Fruit fly (Drosophila melanogaster): ENCODE measurements around the gene Inx7.

The Inx7 gene

DNA sequence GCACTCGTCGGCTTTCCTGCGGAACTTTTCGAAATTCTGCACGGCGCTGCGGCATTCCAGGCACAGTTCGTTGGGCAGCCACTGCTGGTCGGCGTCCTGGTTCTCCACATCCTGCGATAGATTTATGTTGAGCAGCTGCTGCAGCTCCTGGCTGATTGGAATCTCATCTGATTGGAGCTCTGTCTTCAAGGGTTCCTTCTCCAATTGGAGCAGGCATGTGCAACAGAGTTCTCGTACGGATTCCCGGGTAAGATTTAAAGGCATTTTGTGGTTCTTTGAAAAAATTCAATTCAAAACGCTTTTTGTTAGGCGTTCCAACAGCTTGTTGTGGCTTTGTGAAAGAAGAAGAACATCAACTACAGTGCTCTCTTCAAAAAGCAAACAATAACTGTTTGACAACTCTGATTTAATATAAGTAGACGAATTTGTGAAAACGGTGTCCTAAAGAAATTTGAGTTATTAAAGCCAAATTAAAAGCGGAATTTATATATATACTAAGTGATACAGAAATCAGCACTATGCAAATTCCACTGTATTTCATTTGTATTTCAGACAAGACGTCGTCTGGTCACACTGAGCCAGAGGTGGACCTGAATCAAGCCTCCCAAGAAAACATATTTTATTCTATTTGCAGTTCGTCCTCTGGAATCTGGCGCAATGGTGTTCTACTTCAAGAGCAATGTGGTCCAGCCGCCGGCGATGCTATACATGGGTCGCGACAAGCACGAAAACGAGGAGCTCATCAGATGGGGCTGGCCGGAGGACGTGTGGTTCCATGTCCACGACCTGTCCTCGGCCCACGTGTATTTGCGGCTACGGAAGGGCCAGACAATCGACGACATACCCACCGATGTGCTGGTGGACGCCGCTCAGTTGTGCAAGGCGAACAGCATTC, 20.2 kb upstream of the Inx7 start, which contains the start of the genes CG3032 and CG4593:
CG3032 (minus strand) TSS at position 562 of the 895 bp plus-strand sequence.
CG4593 (plus strand) TSS at position 568 of the 895 bp plus-strand sequence.
- TF ChIP-seq sage (GFP tag; optimal IDR thresholded peaks at IDR 0.05), result peak; percentile 81
- TF ChIP-seq dl (GFP tag; optimal IDR thresholded peaks at IDR 0.05; ENCODE audit: insufficient read depth in 1 of 2, partially characterized antibody in 2 of 2), result no peak
- peak; percentile 60 for TF ChIP-seq Jra (GFP tag; optimal IDR thresholded peaks at IDR 0.05)
- peak; percentile 87 for TF ChIP-seq Hnf4 (GFP tag; optimal IDR thresholded peaks at IDR 0.05)
- peak; percentile 56 for TF ChIP-seq Hr83 (GFP tag; optimal IDR thresholded peaks at IDR 0.05; ENCODE audit: poor library complexity, severe bottlenecking)
- peak; percentile 83 for TF ChIP-seq woc (GFP tag; optimal IDR thresholded peaks at IDR 0.05)
- peak; percentile 78 for TF ChIP-seq dmrt93B (GFP tag; optimal IDR thresholded peaks at IDR 0.05)
- TF ChIP-seq Mio (GFP tag; optimal IDR thresholded peaks at IDR 0.05), result peak; percentile 56
- peak; percentile 71 for TF ChIP-seq br (GFP tag; optimal IDR thresholded peaks at IDR 0.05)
- TF ChIP-seq CG9705 (GFP tag; optimal IDR thresholded peaks at IDR 0.05), result peak; percentile 7
- peak; percentile 82 for TF ChIP-seq fru (GFP tag; optimal IDR thresholded peaks at IDR 0.05)
- TF ChIP-seq sv (GFP tag; optimal IDR thresholded peaks at IDR 0.05), result peak; percentile 70
- TF ChIP-seq GATAd (GFP tag; optimal IDR thresholded peaks at IDR 0.05), result no peak
- TF ChIP-seq usp (GFP tag; optimal IDR thresholded peaks at IDR 0.05), result no peak
- no peak for TF ChIP-seq lola (GFP tag; optimal IDR thresholded peaks at IDR 0.05)
- no peak for TF ChIP-seq jim (GFP tag; optimal IDR thresholded peaks at IDR 0.05)
- peak; percentile 6 to 88 for TF ChIP-seq foxo (GFP tag; optimal IDR thresholded peaks at IDR 0.05)
- peak; percentile 59 for TF ChIP-seq CG32264 (GFP tag; optimal IDR thresholded peaks at IDR 0.05)
- peak; percentile 87 for TF ChIP-seq HLH106 (tag; optimal IDR thresholded peaks at IDR 0.05)
- TF ChIP-seq pan (optimal IDR thresholded peaks at IDR 0.05), result no peak
- peak; percentile 85 for TF ChIP-seq h (GFP tag; optimal IDR thresholded peaks at IDR 0.05)
- no peak for TF ChIP-seq Hr78 (GFP tag; optimal IDR thresholded peaks at IDR 0.05)
- peak; percentile 50 for TF ChIP-seq dsf (GFP tag; optimal IDR thresholded peaks at IDR 0.05; ENCODE audit: borderline replicate concordance)
- peak; percentile 91 for TF ChIP-seq rgr (GFP tag; optimal IDR thresholded peaks at IDR 0.05)
- TF ChIP-seq brk (GFP tag; optimal IDR thresholded peaks at IDR 0.05), result peak; percentile 49
- peak; percentile 76 for TF ChIP-seq tai (GFP tag; optimal IDR thresholded peaks at IDR 0.05)
- peak; percentile 77 for TF ChIP-seq OdsH (GFP tag; optimal IDR thresholded peaks at IDR 0.05)
- TF ChIP-seq Dif (GFP tag; optimal IDR thresholded peaks at IDR 0.05; ENCODE audit: partially characterized antibody), result no peak
- no peak for TF ChIP-seq Rel (GFP tag; optimal IDR thresholded peaks at IDR 0.05)
- peak; percentile 34 for TF ChIP-seq Rel (tag; optimal IDR thresholded peaks at IDR 0.05)
- no peak for TF ChIP-seq N (GFP tag; optimal IDR thresholded peaks at IDR 0.05)
- peak; percentile 73 for TF ChIP-seq psq (GFP tag; optimal IDR thresholded peaks at IDR 0.05)
- no peak for TF ChIP-seq Vsx2 (GFP tag; optimal IDR thresholded peaks at IDR 0.05; ENCODE audit: partially characterized antibody)
- TF ChIP-seq Abd-B (GFP tag; optimal IDR thresholded peaks at IDR 0.05), result no peak
- TF ChIP-seq Dfd (GFP tag; optimal IDR thresholded peaks at IDR 0.05), result no peak
- TF ChIP-seq ey (GFP tag; optimal IDR thresholded peaks at IDR 0.05), result peak; percentile 85
- no peak for TF ChIP-seq Myc (optimal IDR thresholded peaks at IDR 0.05)
- no peak for TF ChIP-seq CrebA (GFP tag; optimal IDR thresholded peaks at IDR 0.05; ENCODE audit: borderline replicate concordance)
- peak; percentile 77 for TF ChIP-seq Sp1 (GFP tag; optimal IDR thresholded peaks at IDR 0.05)

DNA sequence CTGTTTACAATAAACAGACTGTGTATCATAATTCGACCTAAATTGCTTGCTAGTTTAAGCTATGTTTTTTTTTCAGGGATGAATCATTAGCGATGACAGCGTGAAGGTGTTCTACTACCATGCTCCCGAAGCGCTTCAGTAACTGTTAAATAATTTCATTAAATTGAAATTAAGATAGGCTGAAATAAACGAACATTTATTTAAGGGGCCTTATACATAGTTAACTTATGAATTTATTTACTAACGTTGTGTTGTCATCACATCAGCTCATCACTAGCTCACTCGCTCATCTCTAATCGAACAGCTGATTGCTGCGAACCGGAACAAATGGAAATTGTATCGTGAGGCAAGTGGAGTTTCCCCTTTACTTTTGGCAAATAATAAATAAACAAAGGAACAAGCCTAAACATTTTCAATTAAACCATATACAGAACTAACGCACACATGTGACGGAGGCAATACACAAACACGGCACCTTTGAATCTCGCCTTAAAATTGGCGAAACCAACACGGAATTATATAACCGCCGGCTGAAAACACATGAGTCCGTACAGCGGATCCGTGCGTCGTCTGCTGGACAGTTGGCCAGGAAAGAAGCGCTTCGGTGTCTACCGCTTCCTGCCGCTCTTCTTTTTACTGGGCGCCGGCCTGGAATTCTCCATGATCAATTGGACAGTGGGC, 17.8 kb upstream of the Inx7 start, which contains the start of the genes cm, sloth1 and sloth2:
cm (minus strand) TSS at position 83 of the 681 bp plus-strand sequence.
sloth1 (plus strand) TSS at position 295 of the 681 bp plus-strand sequence.
sloth2 (plus strand) TSS at position 295 of the 681 bp plus-strand sequence.
- TF ChIP-seq rgr (GFP tag; optimal IDR thresholded peaks at IDR 0.05) (peak; percentile 92), Vsx2 (GFP tag; optimal IDR thresholded peaks at IDR 0.05; ENCODE audit: partially characterized antibody) (no peak), Mio (GFP tag; optimal IDR thresholded peaks at IDR 0.05) (peak; percentile 4), sv (GFP tag; optimal IDR thresholded peaks at IDR 0.05) (peak; percentile 80), CG32264 (GFP tag; optimal IDR thresholded peaks at IDR 0.05) (peak; percentile 66), fru (GFP tag; optimal IDR thresholded peaks at IDR 0.05) (peak; percentile 86), psq (GFP tag; optimal IDR thresholded peaks at IDR 0.05) (peak; percentile 82), sage (GFP tag; optimal IDR thresholded peaks at IDR 0.05) (peak; percentile 65), Dfd (GFP tag; optimal IDR thresholded peaks at IDR 0.05) (no peak), Hr78 (GFP tag; optimal IDR thresholded peaks at IDR 0.05) (no peak), Hr83 (GFP tag; optimal IDR thresholded peaks at IDR 0.05; ENCODE audit: poor library complexity, severe bottlenecking) (peak; percentile 77), HLH106 (tag; optimal IDR thresholded peaks at IDR 0.05) (peak; percentile 88), Sp1 (GFP tag; optimal IDR thresholded peaks at IDR 0.05) (peak; percentile 86), pan (optimal IDR thresholded peaks at IDR 0.05) (no peak), Hnf4 (GFP tag; optimal IDR thresholded peaks at IDR 0.05) (peak; percentile 95), h (GFP tag; optimal IDR thresholded peaks at IDR 0.05) (peak; percentile 89), br (GFP tag; optimal IDR thresholded peaks at IDR 0.05) (peak; percentile 91), Myc (optimal IDR thresholded peaks at IDR 0.05) (no peak), dl (GFP tag; optimal IDR thresholded peaks at IDR 0.05; ENCODE audit: insufficient read depth in 1 of 2, partially characterized antibody in 2 of 2) (no peak), Jra (GFP tag; optimal IDR thresholded peaks at IDR 0.05) (peak; percentile 95), Dif (GFP tag; optimal IDR thresholded peaks at IDR 0.05; ENCODE audit: partially characterized antibody) (no peak), jim (GFP tag; optimal IDR thresholded peaks at IDR 0.05) (no peak), Rel (GFP tag; optimal IDR thresholded peaks at IDR 0.05) (no peak), Rel (tag; optimal IDR thresholded peaks at IDR 0.05) (peak; percentile 80), N (GFP tag; optimal IDR thresholded peaks at IDR 0.05) (no peak), CG9705 (GFP tag; optimal IDR thresholded peaks at IDR 0.05) (peak; percentile 77), usp (GFP tag; optimal IDR thresholded peaks at IDR 0.05) (no peak), brk (GFP tag; optimal IDR thresholded peaks at IDR 0.05) (peak; percentile 76), ey (GFP tag; optimal IDR thresholded peaks at IDR 0.05) (peak; percentile 84), dsf (GFP tag; optimal IDR thresholded peaks at IDR 0.05; ENCODE audit: borderline replicate concordance) (peak; percentile 83), Abd-B (GFP tag; optimal IDR thresholded peaks at IDR 0.05) (no peak), lola (GFP tag; optimal IDR thresholded peaks at IDR 0.05) (no peak), OdsH (GFP tag; optimal IDR thresholded peaks at IDR 0.05) (peak; percentile 86), GATAd (GFP tag; optimal IDR thresholded peaks at IDR 0.05) (peak; percentile 85), dmrt93B (GFP tag; optimal IDR thresholded peaks at IDR 0.05) (peak; percentile 65), foxo (GFP tag; optimal IDR thresholded peaks at IDR 0.05) (peak; percentile 54 to 91)
